Worm (Caenorhabditis elegans) whole organism, mixed stage, embryonic: Measurements from ENCODE around the gene moc-2.

ENCODE experiments used
- elt-1 ChIP-seq: sonication (generic microtip); optimal IDR thresholded peaks from 2 replicates; lab custom pipeline; 2017; ENCODE audit warnings: missing genetic modification characterization, mild to moderate bottlenecking, missing compliant biosample characterization, antibody characterized with exemption, moderate library complexity, borderline replicate concordance; ENCODE audit not compliant: insufficient read depth
- elt-3 ChIP-seq: fragments of 150-350 bp; optimal IDR thresholded peaks from 2 replicates; lab custom pipeline; 2014; ENCODE audit warnings: missing biosample characterization, missing genetic modification characterization
- lsy-2 ChIP-seq: fragments of 150-350 bp; optimal IDR thresholded peaks from 2 replicates; lab custom pipeline; 2014; ENCODE audit warnings: missing biosample characterization, missing genetic modification characterization
- mep-1 ChIP-seq: fragments of 150-350 bp; optimal IDR thresholded peaks from 2 replicates; lab custom pipeline; 2017; ENCODE audit warnings: missing biosample characterization, missing genetic modification reagents, missing genetic modification characterization, inconsistent platforms
- pha-4 ChIP-seq: fragments of 150-350 bp; optimal IDR thresholded peaks from 2 replicates; lab custom pipeline; 2018; ENCODE audit warnings: missing biosample characterization, missing genetic modification reagents, missing genetic modification characterization
- snpc-4 ChIP-seq: fragments of 150-350 bp; optimal IDR thresholded peaks from 2 replicates; lab custom pipeline; 2014; ENCODE audit warnings: missing biosample characterization, missing genetic modification characterization
- unc-39 ChIP-seq: fragments of 150-350 bp; optimal IDR thresholded peaks from 2 replicates; lab custom pipeline; 2014; ENCODE audit warnings: missing biosample characterization, missing genetic modification characterization

DNA sequence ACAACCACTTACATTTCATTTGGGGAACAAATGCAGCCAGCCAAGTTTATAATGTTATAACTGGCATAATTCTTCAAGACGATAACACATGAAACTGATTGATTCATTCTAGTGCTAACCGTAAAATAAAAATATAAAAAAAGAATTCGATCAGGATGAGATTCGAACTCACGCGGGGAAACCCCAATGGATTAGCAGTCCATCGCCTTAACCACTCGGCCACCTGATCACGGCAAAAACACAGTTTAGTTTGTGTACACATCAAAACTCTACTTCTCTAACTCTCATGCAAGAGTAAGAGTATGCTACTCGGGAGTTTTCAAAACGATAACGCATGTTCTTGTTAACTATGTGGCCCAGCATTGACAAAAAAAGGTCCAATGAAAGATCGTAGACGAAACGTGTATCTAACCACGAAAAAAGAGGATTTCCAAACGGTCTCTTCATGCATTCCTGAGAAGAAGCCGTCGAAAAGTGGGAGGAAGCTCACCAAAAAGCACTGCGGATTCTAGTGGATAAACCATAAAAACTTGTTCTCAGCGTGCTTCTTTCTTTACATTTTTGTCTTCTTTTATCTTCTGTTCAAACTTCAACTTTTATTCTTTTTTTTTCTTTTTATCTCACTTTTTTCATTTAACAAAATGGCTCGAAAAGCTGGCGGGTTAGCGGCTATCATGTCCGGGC lies 47.9 kb upstream of the moc-2 start, which contains the start of gene twk-10:
- TF ChIP-seq snpc-4 (tag; lab: Kevin White, UChicago) (no peak), elt-3 (tag; lab: Kevin White, UChicago) (no peak), elt-1 (tag; lab: Kevin White, UChicago) (no peak), mep-1 (tag; lab: Kevin White, UChicago) (no peak), pha-4 (no peak), lsy-2 (tag; lab: Kevin White, UChicago) (no peak), unc-39 (no peak)
